Worm (Caenorhabditis elegans): ENCODE results near the gene cyp-35B1.

DNA sequence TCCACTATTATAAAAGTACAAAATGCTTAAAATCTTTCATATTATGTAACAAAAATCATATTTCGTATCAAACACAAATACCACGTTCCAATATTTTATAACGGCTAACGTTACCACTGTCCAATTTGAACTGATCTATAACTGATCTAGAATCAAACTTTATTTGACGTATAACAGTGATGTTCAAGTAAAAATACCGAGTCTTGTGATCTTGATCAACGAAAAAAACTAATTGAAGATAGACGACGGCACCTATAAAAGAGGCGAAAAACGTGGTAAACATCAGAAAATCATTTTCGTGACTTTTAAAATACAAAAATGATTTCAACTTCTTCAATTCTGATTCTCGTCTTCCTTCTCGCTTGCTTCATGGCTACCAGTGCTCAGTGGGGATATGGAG is 48.8 kb downstream of the cyp-35B1 start, which contains the start of gene nlp-28:
- TF ChIP-seq him-1 (tag; optimal IDR thresholded peaks at IDR 0.05) = no peak
- no peak for TF ChIP-seq W03F9.2 (tag; optimal IDR thresholded peaks at IDR 0.05)
- no peak for TF ChIP-seq dao-5 (tag; optimal IDR thresholded peaks at IDR 0.05)

Data from whole organism, L4/young adult.